Worm (Caenorhabditis elegans) whole organism, L4 larva: ENCODE measurements around the gene lgc-16.
A peak's percentile ranks its signal among the peaks of the same experiment; 100 is the strongest.

Experiments used
- fkh-10 ChIP-seq: fragments of 150-350 bp; optimal IDR thresholded peaks from 2 replicates; lab custom pipeline; 2014; ENCODE audit warnings: missing biosample characterization, missing genetic modification reagents, missing genetic modification characterization
- lsy-2 ChIP-seq, 2 experiments: fragments of 150-350 bp in 1 of 2; sonication (generic microtip) in 1 of 2; optimal IDR thresholded peaks; 2 replicates each; lab custom pipeline; 2014 to 2017; ENCODE audit warnings: missing biosample characterization in 2 of 2, missing genetic modification characterization in 2 of 2
- unc-39 ChIP-seq: sonication (generic microtip); optimal IDR thresholded peaks from 2 replicates; lab custom pipeline; 2017; ENCODE audit warnings: missing biosample characterization, missing genetic modification characterization
- zag-1 ChIP-seq: fragments of 150-350 bp; optimal IDR thresholded peaks from 2 replicates; lab custom pipeline; 2014; ENCODE audit warnings: missing biosample characterization, missing genetic modification characterization
- ztf-7 ChIP-seq: fragments of 150-350 bp; optimal IDR thresholded peaks from 2 replicates; lab custom pipeline; 2014; ENCODE audit warnings: missing biosample characterization, missing genetic modification characterization

- peak; percentile 80 for TF ChIP-seq ztf-7
- TF ChIP-seq zag-1: peak; percentile 46
- no peak for TF ChIP-seq unc-39 (tag; lab: Kevin White, UChicago)
- peak; percentile 65 for TF ChIP-seq fkh-10 (GFP tag; lab: Kevin White, UChicago)
- TF ChIP-seq lsy-2 (tag; optimal IDR thresholded peaks at IDR 0.05; lab: Kevin White, UChicago): peak in 1 of 2 experiments; percentile 13
These were observed 12.4 kb upstream of the lgc-16 start for ce11 chrX:12106004-12106403.
